Worm (Caenorhabditis elegans) whole organism, mixed stage, embryonic: ENCODE measurements around the gene B0334.4.

Experiments used
- M03D4.4 ChIP-seq: sonication (generic microtip); optimal IDR thresholded peaks from 2 replicates; lab custom pipeline; 2017; ENCODE audit warnings: mild to moderate bottlenecking, missing genetic modification characterization, missing compliant biosample characterization
- bed-3 ChIP-seq: fragments of 200-800 bp; sonication (Bioruptor generic); optimal IDR thresholded peaks from 3 replicates; lab custom pipeline; 2018; ENCODE audit warnings: mild to moderate bottlenecking, missing genetic modification characterization, moderate library complexity, missing compliant biosample characterization
- blmp-1 ChIP-seq: fragments of 150-350 bp; optimal IDR thresholded peaks from 2 replicates; lab custom pipeline; 2014; ENCODE audit warnings: missing biosample characterization, missing genetic modification characterization
- ceh-39 ChIP-seq: fragments of 150-350 bp; optimal IDR thresholded peaks from 2 replicates; lab custom pipeline; 2014; ENCODE audit warnings: missing biosample characterization, missing genetic modification characterization
- ceh-43 ChIP-seq: fragments of 200-800 bp; sonication (Bioruptor generic); optimal IDR thresholded peaks from 2 replicates; lab custom pipeline; 2018; ENCODE audit warnings: mild to moderate bottlenecking, missing genetic modification characterization, moderate library complexity, missing compliant biosample characterization
- ceh-83 ChIP-seq: fragments of 200-800 bp; sonication (Bioruptor generic); optimal IDR thresholded peaks from 2 replicates; lab custom pipeline; 2018; ENCODE audit warnings: mild to moderate bottlenecking, missing genetic modification characterization, missing compliant biosample characterization
- ces-1 ChIP-seq: fragments of 150-350 bp; optimal IDR thresholded peaks from 2 replicates; lab custom pipeline; 2014; ENCODE audit warnings: missing biosample characterization, missing genetic modification reagents, missing genetic modification characterization
- cnd-1 ChIP-seq: fragments of 200-800 bp; sonication (Bioruptor generic); optimal IDR thresholded peaks from 2 replicates; lab custom pipeline; 2018; ENCODE audit warnings: mild to moderate bottlenecking, missing genetic modification characterization, missing compliant biosample characterization
- drap-1 ChIP-seq: fragments of 200-800 bp; sonication (Bioruptor generic); optimal IDR thresholded peaks from 3 replicates; lab custom pipeline; 2018; ENCODE audit warnings: mild to moderate bottlenecking, missing genetic modification characterization, missing compliant biosample characterization
- elt-1 ChIP-seq: sonication (generic microtip); optimal IDR thresholded peaks from 2 replicates; lab custom pipeline; 2017; ENCODE audit warnings: missing genetic modification characterization, mild to moderate bottlenecking, missing compliant biosample characterization, antibody characterized with exemption, moderate library complexity, borderline replicate concordance; ENCODE audit not compliant: insufficient read depth
- elt-3 ChIP-seq: fragments of 150-350 bp; optimal IDR thresholded peaks from 2 replicates; lab custom pipeline; 2014; ENCODE audit warnings: missing biosample characterization, missing genetic modification characterization
- flh-1 ChIP-seq: fragments of 200-800 bp; sonication (Bioruptor generic); optimal IDR thresholded peaks from 2 replicates; lab custom pipeline; 2018; ENCODE audit warnings: mild to moderate bottlenecking, missing genetic modification characterization, moderate library complexity, missing compliant biosample characterization
- ham-2 ChIP-seq: fragments of 200-800 bp; sonication (Bioruptor generic); optimal IDR thresholded peaks from 2 replicates; lab custom pipeline; 2018; ENCODE audit warnings: mild to moderate bottlenecking, missing genetic modification characterization, missing compliant biosample characterization
- hlh-1 ChIP-seq: fragments of 150-350 bp; optimal IDR thresholded peaks from 2 replicates; lab custom pipeline; 2014; ENCODE audit warnings: missing biosample characterization, missing genetic modification reagents, missing genetic modification characterization
- lin-13 ChIP-seq: fragments of 150-350 bp; optimal IDR thresholded peaks from 2 replicates; lab custom pipeline; 2014; ENCODE audit warnings: missing biosample characterization, missing genetic modification characterization
- lin-32 ChIP-seq: fragments of 200-800 bp; sonication (Bioruptor generic); optimal IDR thresholded peaks from 2 replicates; lab custom pipeline; 2018; ENCODE audit warnings: mild to moderate bottlenecking, missing genetic modification characterization, missing compliant biosample characterization
- lsy-2 ChIP-seq: fragments of 150-350 bp; optimal IDR thresholded peaks from 2 replicates; lab custom pipeline; 2014; ENCODE audit warnings: missing biosample characterization, missing genetic modification characterization
- mab-5 ChIP-seq: fragments of 150-350 bp; optimal IDR thresholded peaks from 2 replicates; lab custom pipeline; 2014; ENCODE audit warnings: missing biosample characterization, missing genetic modification characterization
- mep-1 ChIP-seq: fragments of 150-350 bp; optimal IDR thresholded peaks from 2 replicates; lab custom pipeline; 2017; ENCODE audit warnings: missing biosample characterization, missing genetic modification reagents, missing genetic modification characterization, inconsistent platforms
- mls-2 ChIP-seq: sonication (generic microtip); optimal IDR thresholded peaks from 2 replicates; lab custom pipeline; 2016; ENCODE audit warnings: mild to moderate bottlenecking, missing genetic modification characterization, moderate library complexity, missing compliant biosample characterization
- nhr-2 ChIP-seq: fragments of 150-350 bp; optimal IDR thresholded peaks from 2 replicates; lab custom pipeline; 2014; ENCODE audit warnings: missing biosample characterization, missing genetic modification characterization
- nhr-237 ChIP-seq: fragments of 150-350 bp; optimal IDR thresholded peaks from 2 replicates; lab custom pipeline; 2014; ENCODE audit warnings: missing biosample characterization, missing genetic modification characterization
- nhr-28 ChIP-seq: fragments of 150-350 bp; optimal IDR thresholded peaks from 2 replicates; lab custom pipeline; 2014; ENCODE audit warnings: missing biosample characterization, missing genetic modification characterization
- nhr-76 ChIP-seq: sonication (generic microtip); optimal IDR thresholded peaks from 2 replicates; lab custom pipeline; 2017; ENCODE audit warnings: missing biosample characterization, missing genetic modification characterization
- pha-4 ChIP-seq: fragments of 150-350 bp; optimal IDR thresholded peaks from 2 replicates; lab custom pipeline; 2018; ENCODE audit warnings: missing biosample characterization, missing genetic modification reagents, missing genetic modification characterization
- sem-2 ChIP-seq: fragments of 200-800 bp; sonication (Bioruptor generic); optimal IDR thresholded peaks from 2 replicates; lab custom pipeline; 2018; ENCODE audit warnings: mild to moderate bottlenecking, missing genetic modification characterization, missing compliant biosample characterization
- snpc-4 ChIP-seq: fragments of 150-350 bp; optimal IDR thresholded peaks from 2 replicates; lab custom pipeline; 2014; ENCODE audit warnings: missing biosample characterization, missing genetic modification characterization
- sptf-1 ChIP-seq: sonication (generic microtip); optimal IDR thresholded peaks from 2 replicates; lab custom pipeline; 2017; ENCODE audit warnings: mild to moderate bottlenecking, missing genetic modification characterization, moderate library complexity, missing compliant biosample characterization
- tbx-8 ChIP-seq: fragments of 200-800 bp; sonication (Bioruptor generic); optimal IDR thresholded peaks from 2 replicates; lab custom pipeline; 2018; ENCODE audit warnings: mild to moderate bottlenecking, missing genetic modification characterization, moderate library complexity, missing compliant biosample characterization
- unc-120 ChIP-seq: sonication (generic microtip); optimal IDR thresholded peaks from 2 replicates; lab custom pipeline; 2017; ENCODE audit warnings: missing genetic modification characterization, missing compliant biosample characterization; ENCODE audit not compliant: poor library complexity, severe bottlenecking
- unc-39 ChIP-seq: fragments of 150-350 bp; optimal IDR thresholded peaks from 2 replicates; lab custom pipeline; 2014; ENCODE audit warnings: missing biosample characterization, missing genetic modification characterization
- unc-62 ChIP-seq: fragments of 150-350 bp; optimal IDR thresholded peaks from 2 replicates; lab custom pipeline; 2014; ENCODE audit warnings: missing biosample characterization, missing genetic modification reagents, missing genetic modification characterization
- ztf-11 ChIP-seq: fragments of 150-350 bp; optimal IDR thresholded peaks from 2 replicates; lab custom pipeline; 2014; ENCODE audit warnings: missing biosample characterization, missing genetic modification characterization

Gene B0334.4

DNA sequence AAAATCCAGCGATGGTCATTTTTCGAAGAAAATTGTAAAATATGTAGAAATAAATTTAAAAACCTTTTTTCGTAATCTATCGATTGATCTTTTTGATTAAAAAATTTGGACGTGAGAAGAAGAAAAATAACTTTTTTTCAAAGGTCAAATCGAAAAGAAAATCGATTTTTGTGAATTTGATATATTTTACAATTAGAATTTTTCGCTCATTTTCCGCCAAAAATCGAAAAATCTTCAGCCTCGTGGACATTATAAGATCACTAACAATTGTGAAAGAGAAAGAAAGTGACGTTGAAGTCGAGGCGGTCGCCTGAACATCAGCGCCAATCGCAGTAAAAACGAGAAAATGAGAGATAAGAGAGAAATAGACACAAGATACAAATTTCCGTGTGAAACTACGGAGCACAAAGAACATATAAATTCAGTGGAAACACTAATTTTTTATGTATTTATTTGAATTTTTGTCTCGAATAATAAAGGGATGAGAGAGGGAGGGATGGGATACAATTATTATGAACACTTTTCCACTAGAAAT is 25.9 kb upstream of the B0334.4 start, which contains the start of gene cisd-1:
TSS of gene cisd-1 (minus strand) at position 51 of the 535 bp plus-strand sequence.
- TF ChIP-seq ceh-43 (GFP tag; lab: Kevin White, UChicago) (no peak), drap-1 (GFP tag; lab: Kevin White, UChicago) (no peak), nhr-2 (tag; lab: Kevin White, UChicago) (no peak), ceh-83 (no peak), mab-5 (tag; lab: Kevin White, UChicago) (no peak), ceh-39 (tag; lab: Kevin White, UChicago) (no peak), blmp-1 (tag; lab: Kevin White, UChicago) (no peak), flh-1 (no peak), lsy-2 (tag; lab: Kevin White, UChicago) (no peak), unc-62 (GFP tag; lab: Kevin White, UChicago) (no peak), tbx-8 (GFP tag; lab: Kevin White, UChicago) (no peak), M03D4.4 (tag; lab: Kevin White, UChicago) (no peak), mls-2 (tag; lab: Kevin White, UChicago) (no peak), sptf-1 (no peak), lin-13 (tag; lab: Kevin White, UChicago) (no peak), nhr-237 (tag; lab: Kevin White, UChicago) (no peak), cnd-1 (tag; lab: Kevin White, UChicago) (no peak), ztf-11 (tag; lab: Kevin White, UChicago) (no peak), hlh-1 (tag; lab: Kevin White, UChicago) (no peak), bed-3 (no peak)

DNA sequence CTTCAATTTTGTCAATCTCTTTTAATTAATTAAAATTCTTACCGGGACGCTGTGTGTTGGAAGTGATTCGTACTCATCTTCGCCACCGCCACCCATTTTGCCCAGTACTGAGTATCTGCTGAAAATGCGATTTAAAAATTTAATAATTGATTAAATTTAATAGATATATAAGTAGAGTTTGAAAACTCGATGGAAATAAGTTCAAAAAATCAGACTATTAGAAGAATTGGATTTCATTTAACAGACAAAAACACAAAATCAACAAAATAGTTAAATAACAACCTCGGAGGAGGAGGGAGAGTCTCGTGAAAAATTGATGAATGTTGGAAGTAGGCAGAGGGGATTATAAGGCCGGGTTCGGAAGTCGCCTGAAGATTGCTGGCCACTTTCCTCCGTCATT is 23.6 kb upstream of the B0334.4 start, which contains the start of gene mfn-1:
TSS of gene mfn-1 (minus strand) at position 101 of the 400 bp plus-strand sequence.
- TF ChIP-seq ces-1, result no peak
- TF ChIP-seq mep-1 (tag; lab: Kevin White, UChicago), result no peak
- TF ChIP-seq hlh-1 (tag; lab: Kevin White, UChicago), result no peak
- no peak for TF ChIP-seq ztf-11 (tag; lab: Kevin White, UChicago)
- TF ChIP-seq lsy-2 (tag; lab: Kevin White, UChicago), result no peak
- no peak for TF ChIP-seq unc-39
- no peak for TF ChIP-seq lin-32 (GFP tag; lab: Kevin White, UChicago)
- no peak for TF ChIP-seq ham-2 (GFP tag; lab: Kevin White, UChicago)

DNA sequence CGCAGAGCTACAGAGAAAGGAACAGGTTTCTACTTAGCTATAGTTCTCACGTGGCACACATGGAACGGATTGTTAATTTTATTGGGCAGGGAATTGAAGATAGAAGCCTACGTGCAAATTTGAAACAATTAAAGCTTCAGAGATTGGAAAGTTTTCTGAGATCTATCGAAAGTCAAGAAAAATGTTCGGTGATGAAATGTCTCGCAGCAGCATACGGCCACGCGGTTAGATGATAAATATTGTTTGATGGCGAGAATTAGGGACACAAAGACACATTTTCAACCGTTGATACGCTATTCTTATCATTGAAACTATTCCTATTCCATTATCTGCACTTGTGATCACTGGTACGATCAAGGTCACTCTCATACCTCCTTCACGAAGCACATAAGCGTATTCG is 22.9 kb upstream of the B0334.4 start:
- TF ChIP-seq elt-3 (tag; lab: Kevin White, UChicago), result peak; percentile 7
- TF ChIP-seq pha-4 (tag; lab: Kevin White, UChicago), result no peak

ce11 chrII:11473525-11474181 is 21.8 kb upstream of the B0334.4 start, which contains the start of the genes metl-1 and W02B12.11:
TSS of gene metl-1 (minus strand) at chrII:11473575.
TSS of gene W02B12.11 (plus strand) at chrII:11473861.
- no peak for TF ChIP-seq elt-1
- TF ChIP-seq unc-120, result peak; percentile 34
- no peak for TF ChIP-seq lin-32 (GFP tag; lab: Kevin White, UChicago)
- no peak for TF ChIP-seq hlh-1 (tag; lab: Kevin White, UChicago)
- peak; percentile 89 for TF ChIP-seq mep-1 (tag; lab: Kevin White, UChicago)
- TF ChIP-seq lsy-2 (tag; lab: Kevin White, UChicago), result peak; percentile 74
- no peak for TF ChIP-seq nhr-28 (tag; lab: Kevin White, UChicago)
- peak; percentile 67 for TF ChIP-seq ceh-43 (GFP tag; lab: Kevin White, UChicago)
- TF ChIP-seq nhr-76, result no peak
- peak; percentile 81 for TF ChIP-seq sptf-1
- no peak for TF ChIP-seq blmp-1 (tag; lab: Kevin White, UChicago)
- no peak for TF ChIP-seq snpc-4 (tag; lab: Kevin White, UChicago)
- TF ChIP-seq ces-1, result peak; percentile 82
- TF ChIP-seq unc-39, result no peak
- TF ChIP-seq mab-5 (tag; lab: Kevin White, UChicago), result no peak
- TF ChIP-seq sem-2, result no peak
- peak; percentile 51 for TF ChIP-seq cnd-1 (tag; lab: Kevin White, UChicago)
- peak; percentile 80 for TF ChIP-seq lin-13 (tag; lab: Kevin White, UChicago)
- peak; percentile 54 for TF ChIP-seq drap-1 (GFP tag; lab: Kevin White, UChicago)
- no peak for TF ChIP-seq ceh-39 (tag; lab: Kevin White, UChicago)
- no peak for TF ChIP-seq ztf-11 (tag; lab: Kevin White, UChicago)
- peak; percentile 53 for TF ChIP-seq mls-2 (tag; lab: Kevin White, UChicago)
- peak; percentile 19 for TF ChIP-seq bed-3
- no peak for TF ChIP-seq tbx-8 (GFP tag; lab: Kevin White, UChicago)
- peak; percentile 5 for TF ChIP-seq nhr-237 (tag; lab: Kevin White, UChicago)
- peak; percentile 69 for TF ChIP-seq pha-4 (tag; lab: Kevin White, UChicago)
- TF ChIP-seq M03D4.4 (tag; lab: Kevin White, UChicago), result peak; percentile 70
- TF ChIP-seq flh-1, result no peak
